Worm (Caenorhabditis elegans): ENCODE data around the gene Y38C1AA.6.

The Y38C1AA.6 gene

DNA sequence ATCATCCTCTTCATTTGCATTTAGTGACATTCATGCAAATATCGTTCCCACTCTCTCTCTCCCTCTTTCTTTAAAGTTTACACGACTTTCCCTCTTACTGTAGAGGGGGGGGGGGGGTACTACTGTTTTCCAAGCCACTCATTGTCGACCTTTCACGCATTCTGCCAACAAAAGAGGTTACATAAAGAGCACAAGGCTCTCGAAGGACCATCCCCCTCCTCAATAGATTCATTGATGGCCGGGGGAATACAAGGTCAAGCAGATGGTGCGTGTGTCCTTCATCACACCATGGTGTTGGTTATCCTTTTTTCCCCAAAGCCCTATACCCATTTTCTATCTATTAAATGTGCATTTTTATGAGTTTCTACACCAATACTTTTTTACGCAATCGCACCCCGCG lies 10.4 kb downstream of the Y38C1AA.6 start:
- TF ChIP-seq nhr-111 (GFP tag; optimal IDR thresholded peaks at IDR 0.05) = no peak
- TF ChIP-seq aha-1 (tag) = peak; percentile 42

DNA sequence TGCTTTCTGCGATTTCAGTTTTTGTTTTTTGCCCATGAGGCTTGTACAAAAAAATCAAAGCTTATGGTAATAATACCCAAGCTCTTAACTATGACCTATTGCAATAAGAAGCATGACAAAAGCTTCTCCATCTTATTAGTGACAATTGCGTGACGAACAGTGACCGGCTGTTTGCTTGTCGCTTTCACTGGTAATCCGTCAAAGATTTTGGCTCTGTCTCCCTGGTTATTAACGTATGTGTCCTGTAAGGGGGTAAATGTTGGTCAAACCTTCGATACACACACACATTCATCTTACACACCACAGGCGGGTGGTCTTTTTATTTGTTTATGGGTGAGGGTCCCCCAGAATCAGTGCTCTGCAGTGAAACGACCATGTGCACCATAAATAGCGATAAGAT lies 11.5 kb downstream of the Y38C1AA.6 start:
- TF ChIP-seq rbr-2 (tag; optimal IDR thresholded peaks at IDR 0.05) (no peak), aha-1 (tag) (peak; percentile 56)

DNA sequence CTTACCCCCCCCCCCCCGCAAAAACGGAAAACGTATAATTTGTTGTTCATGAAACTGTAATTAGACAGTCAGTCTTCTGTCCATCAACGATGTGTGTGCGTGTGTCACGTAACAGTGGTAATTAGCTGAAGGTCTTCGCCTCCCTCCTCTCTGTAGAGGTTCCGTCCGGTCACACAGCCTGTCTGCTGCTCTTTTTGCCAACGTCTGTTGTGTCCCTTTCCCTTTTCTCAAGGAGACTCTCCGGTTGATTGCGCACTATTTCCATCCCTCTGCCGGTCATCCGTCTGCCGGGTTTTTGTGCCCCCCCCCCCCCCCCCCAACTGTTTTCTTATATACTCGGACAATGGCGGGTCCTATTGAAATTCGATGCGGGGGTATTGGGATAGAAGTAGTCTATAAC lies 13.1 kb downstream of the Y38C1AA.6 start:
- TF ChIP-seq php-3 (GFP tag; IDR thresholded peaks at IDR 0.05) = no peak
- peak; percentile 66 for TF ChIP-seq set-16 (GFP tag; IDR thresholded peaks at IDR 0.05)
- TF ChIP-seq zfp-3 (GFP tag; conservative IDR thresholded peaks at IDR 0.05) = 0 out of 2 replicates have a peak, but pooled peaks have one; percentile 21
- no peak for TF ChIP-seq lin-39 (tag; optimal IDR thresholded peaks at IDR 0.05)

DNA sequence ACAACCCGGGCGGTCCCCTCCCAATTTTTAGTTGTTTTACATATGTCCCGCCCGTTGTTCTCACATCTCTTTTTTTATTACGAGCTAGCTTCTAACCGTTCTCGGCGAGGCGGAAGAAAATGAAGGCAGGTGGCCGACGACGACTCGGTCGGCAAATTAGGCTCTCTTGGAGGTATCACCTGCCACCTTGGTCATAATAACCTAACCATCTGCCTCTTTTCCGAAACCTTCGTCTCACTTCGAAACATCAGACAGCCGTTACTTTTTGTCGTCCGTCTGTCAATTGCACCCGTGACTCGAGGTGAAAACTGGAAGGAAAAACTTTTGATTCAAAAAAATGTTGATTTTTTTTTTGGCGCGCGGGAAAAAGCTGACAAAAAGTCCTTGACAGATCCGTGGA lies 14.9 kb downstream of the Y38C1AA.6 start:
- TF ChIP-seq fkh-10 (GFP tag; optimal IDR thresholded peaks at IDR 0.05) (no peak), nhr-10 (tag; optimal IDR thresholded peaks at IDR 0.05) (no peak), zag-1 (tag; optimal IDR thresholded peaks at IDR 0.05) (no peak), hif-1 (tag; optimal IDR thresholded peaks at IDR 0.05) (no peak), zfp-3 (GFP tag; conservative IDR thresholded peaks at IDR 0.05) (no peak), zip-11 (GFP tag; IDR thresholded peaks at IDR 0.05) (no peak), tra-1 (GFP tag; IDR thresholded peaks at IDR 0.05) (no peak), mep-1 (tag; optimal IDR thresholded peaks at IDR 0.05) (no peak), lir-3 (tag; optimal IDR thresholded peaks at IDR 0.05) (no peak)

DNA sequence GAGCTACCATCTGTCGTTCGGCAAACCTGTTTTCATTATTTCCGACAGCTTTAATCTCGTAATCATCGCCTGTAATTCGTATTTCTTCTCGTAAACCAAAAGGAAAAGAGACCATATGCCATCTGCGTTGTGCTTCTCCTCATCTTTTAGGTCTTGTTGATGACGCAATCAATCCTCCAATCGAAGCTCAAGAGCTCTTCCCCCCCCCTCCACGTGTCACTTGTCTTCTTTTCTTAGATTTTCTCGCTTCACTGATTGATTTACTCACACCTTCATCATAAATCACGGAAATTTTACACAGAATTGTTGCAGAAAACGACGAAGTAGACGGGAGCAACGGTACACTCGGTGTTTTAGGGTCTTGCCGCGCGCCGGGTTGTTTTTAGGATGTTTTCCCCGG lies 16.1 kb downstream of the Y38C1AA.6 start, which contains the start of gene tcl-2:
Gene tcl-2, plus strand, starts transcription at position 388 of the 400 bp plus-strand sequence.
- no peak for TF ChIP-seq spr-1 (tag; optimal IDR thresholded peaks at IDR 0.05)
- TF ChIP-seq unc-62 (GFP tag; optimal IDR thresholded peaks at IDR 0.05 in 1 of 2) = no peak
- no peak for TF ChIP-seq unc-62 (tag; optimal IDR thresholded peaks at IDR 0.05)
- TF ChIP-seq lim-7 (GFP tag; IDR thresholded peaks at IDR 0.05) = no peak
- TF ChIP-seq gei-8 (GFP tag; optimal IDR thresholded peaks at IDR 0.05) = no peak
- no peak for TF ChIP-seq ztf-11 (tag; optimal IDR thresholded peaks at IDR 0.05)
- TF ChIP-seq D1046.2 (GFP tag; IDR thresholded peaks at IDR 0.05) = no peak
- TF ChIP-seq madf-9 (GFP tag; conservative IDR thresholded peaks at IDR 0.05) = no peak
- TF ChIP-seq unc-39 (tag; optimal IDR thresholded peaks at IDR 0.05) = no peak
- no peak for TF ChIP-seq Y105C5A.15 (GFP tag; IDR thresholded peaks at IDR 0.05)
- no peak for TF ChIP-seq mep-1 (tag; optimal IDR thresholded peaks at IDR 0.05)
- no peak for TF ChIP-seq hlh-11 (tag; optimal IDR thresholded peaks at IDR 0.05)
- no peak for TF ChIP-seq mdl-1 (tag; optimal IDR thresholded peaks at IDR 0.05)
- no peak for TF ChIP-seq hif-1 (tag; optimal IDR thresholded peaks at IDR 0.05)
- no peak for TF ChIP-seq sdz-12 (GFP tag; optimal IDR thresholded peaks at IDR 0.05)
- no peak for TF ChIP-seq jun-1 (tag; optimal IDR thresholded peaks at IDR 0.05)

DNA sequence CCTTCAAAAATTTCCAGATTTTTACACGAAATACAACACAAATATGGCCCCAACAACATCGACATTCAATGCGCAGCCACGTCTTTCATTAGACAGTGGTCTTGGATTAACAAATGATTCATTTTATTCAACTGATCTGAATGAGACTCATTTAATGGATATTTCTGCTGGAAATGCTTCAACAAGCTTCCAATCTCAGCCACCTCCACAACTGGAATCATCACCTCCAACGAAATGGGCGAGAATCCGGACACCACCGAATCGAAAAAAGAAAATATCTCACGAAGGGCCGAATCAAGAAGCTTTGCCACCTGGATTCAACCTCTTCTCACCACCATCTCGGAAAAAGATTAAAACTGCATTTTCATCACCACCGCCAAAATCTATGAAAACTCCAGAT lies 17.1 kb downstream of the Y38C1AA.6 start:
- TF ChIP-seq Y105C5A.15 (GFP tag; IDR thresholded peaks at IDR 0.05) (no peak), skn-1 (tag; optimal IDR thresholded peaks at IDR 0.05) (no peak), R02D3.7 (tag; optimal IDR thresholded peaks at IDR 0.05) (no peak), fos-1 (tag; optimal IDR thresholded peaks at IDR 0.05) (no peak), attf-4 (tag; optimal IDR thresholded peaks at IDR 0.05) (no peak), hif-1 (tag; optimal IDR thresholded peaks at IDR 0.05) (no peak), hlh-30 (tag; optimal IDR thresholded peaks at IDR 0.05; ENCODE audit: insufficient read depth) (no peak), nhr-237 (tag; optimal IDR thresholded peaks at IDR 0.05) (no peak), ceh-62 (tag; optimal IDR thresholded peaks at IDR 0.05) (no peak), lin-1 (GFP tag; IDR thresholded peaks at IDR 0.05) (no peak), nhr-28 (tag; optimal IDR thresholded peaks at IDR 0.05) (no peak), pha-4 (GFP tag; IDR thresholded peaks at IDR 0.05) (no peak), pha-4 (tag; optimal IDR thresholded peaks at IDR 0.05) (no peak), F26F4.8 (GFP tag; conservative IDR thresholded peaks at IDR 0.05) (no peak), nhr-10 (tag; optimal IDR thresholded peaks at IDR 0.05) (no peak), aha-1 (tag) (no peak), unc-62 (GFP tag; optimal IDR thresholded peaks at IDR 0.05 in 1 of 2) (no peak), unc-62 (tag; optimal IDR thresholded peaks at IDR 0.05) (no peak), mdl-1 (tag; optimal IDR thresholded peaks at IDR 0.05) (no peak), lim-7 (GFP tag; IDR thresholded peaks at IDR 0.05) (no peak), nhr-42 (GFP tag; IDR thresholded peaks at IDR 0.05) (no peak), nhr-48 (tag; optimal IDR thresholded peaks at IDR 0.05) (no peak)
